Worm (Caenorhabditis elegans): ENCODE measurements around the gene lin-32.

DNA sequence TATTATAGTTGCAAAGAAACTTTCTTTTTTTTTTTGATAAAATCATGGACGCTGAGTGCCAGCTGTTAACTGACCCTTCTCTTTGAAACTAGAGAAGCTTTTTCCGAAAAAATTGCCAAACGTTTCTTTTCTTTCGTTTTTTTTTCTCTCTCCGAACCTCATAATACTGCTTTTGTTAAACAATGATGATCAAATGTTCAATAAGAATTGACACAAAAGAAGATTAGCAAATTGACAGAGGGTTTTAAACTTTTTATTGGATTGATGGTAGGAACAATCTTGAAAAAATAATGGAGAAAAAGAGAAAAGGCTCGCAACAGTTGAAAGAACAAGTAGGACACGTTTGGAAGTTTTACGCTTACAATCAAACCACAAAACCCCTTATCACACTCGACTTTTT lies 9.1 kb downstream of the lin-32 start, which contains the start of gene hex-1:
- no peak for TF ChIP-seq ceh-82 (tag; optimal IDR thresholded peaks at IDR 0.05)
- TF ChIP-seq ceh-44 (GFP tag; IDR thresholded peaks at IDR 0.05) = no peak
- TF ChIP-seq ztf-11 (tag; optimal IDR thresholded peaks at IDR 0.05) = no peak
- no peak for TF ChIP-seq fos-1 (tag; optimal IDR thresholded peaks at IDR 0.05)
- no peak for TF ChIP-seq sdz-12 (GFP tag; optimal IDR thresholded peaks at IDR 0.05)
- no peak for TF ChIP-seq F10B5.3 (tag; optimal IDR thresholded peaks at IDR 0.05)
- TF ChIP-seq vab-7 (GFP tag; IDR thresholded peaks at IDR 0.05) = no peak
- no peak for TF ChIP-seq zag-1 (tag; optimal IDR thresholded peaks at IDR 0.05)
- TF ChIP-seq snpc-4 (tag; optimal IDR thresholded peaks at IDR 0.05) = no peak
- no peak for TF ChIP-seq nhr-11 (tag; optimal IDR thresholded peaks at IDR 0.05)
